Fruit fly (Drosophila melanogaster) whole organism, embryonic: ENCODE data around the gene CG2767.

Experiments
- Adf1 ChIP-seq: fragments of 200-800 bp; sonication (Bioruptor generic); IDR thresholded peaks from 2 replicates; pipeline ENCODE4 v1.3.6; 2022; ENCODE audit warnings: missing biosample characterization, missing genetic modification characterization
- Aef1 ChIP-seq: fragments of 200-800 bp; sonication (Bioruptor generic); IDR thresholded peaks from 3 replicates; pipeline ENCODE4 v1.3.6; 2022; ENCODE audit warnings: missing biosample characterization, missing genetic modification characterization
- C15 ChIP-seq: fragments of 200-800 bp; sonication (Bioruptor generic); IDR thresholded peaks from 3 replicates; pipeline ENCODE4 v1.3.6; 2022; ENCODE audit warnings: missing biosample characterization, missing genetic modification characterization
- CG10147 ChIP-seq: fragments of 200-800 bp; sonication (Bioruptor generic); optimal IDR thresholded peaks from 2 replicates; lab custom pipeline; 2019; ENCODE audit warnings: missing biosample characterization, mild to moderate bottlenecking, missing genetic modification characterization, moderate library complexity
- CG11085 ChIP-seq: fragments of 200-800 bp; sonication (Bioruptor generic); IDR thresholded peaks from 2 replicates; pipeline ENCODE4 v1.3.6; 2022; ENCODE audit warnings: missing biosample characterization, missing genetic modification characterization
- CG11723 ChIP-seq: fragments of 200-800 bp; sonication (Bioruptor generic); optimal IDR thresholded peaks from 2 replicates; lab custom pipeline; 2017; ENCODE audit warnings: missing biosample characterization, mild to moderate bottlenecking, missing genetic modification characterization
- CG14014 ChIP-seq: fragments of 200-800 bp; sonication (Bioruptor generic); IDR thresholded peaks from 2 replicates; pipeline ENCODE4 v1.3.6; 2022; ENCODE audit warnings: missing biosample characterization, missing genetic modification characterization
- CG17361 ChIP-seq: fragments of 200-800 bp; sonication (Bioruptor generic); IDR thresholded peaks from 3 replicates; pipeline ENCODE4 v1.3.6; 2022; ENCODE audit warnings: missing biosample characterization, missing genetic modification characterization
- CG18262 ChIP-seq: fragments of 200-800 bp; optimal IDR thresholded peaks from 3 replicates; lab custom pipeline; 2019; ENCODE audit warnings: missing biosample characterization, mild to moderate bottlenecking, missing genetic modification characterization, moderate library complexity
- CG18619 ChIP-seq: fragments of 200-800 bp; sonication (Bioruptor generic); optimal IDR thresholded peaks from 3 replicates; lab custom pipeline; 2017; ENCODE audit warnings: missing biosample characterization, mild to moderate bottlenecking, missing genetic modification characterization
- CG2202 ChIP-seq: fragments of 200-800 bp; sonication (Bioruptor generic); optimal IDR thresholded peaks from 2 replicates; lab custom pipeline; 2018; ENCODE audit warnings: missing biosample characterization, mild to moderate bottlenecking, missing genetic modification characterization
- CG2678 ChIP-seq: fragments of 200-800 bp; sonication (Bioruptor generic); optimal IDR thresholded peaks from 3 replicates; lab custom pipeline; 2019; ENCODE audit warnings: missing biosample characterization, mild to moderate bottlenecking, missing genetic modification characterization, moderate library complexity
- CG31388 ChIP-seq: fragments of 200-800 bp; sonication (Bioruptor generic); optimal IDR thresholded peaks from 2 replicates; lab custom pipeline; 2016; ENCODE audit warnings: missing biosample characterization, missing genetic modification characterization
- CG4424 ChIP-seq: fragments of 200-800 bp; sonication (Bioruptor generic); optimal IDR thresholded peaks from 3 replicates; lab custom pipeline; 2016; ENCODE audit warnings: missing biosample characterization, missing genetic modification characterization
- CG4820 ChIP-seq: fragments of 200-800 bp; sonication (Bioruptor generic); optimal IDR thresholded peaks from 3 replicates; lab custom pipeline; 2016; ENCODE audit warnings: missing biosample characterization, missing genetic modification characterization
- CG7372 ChIP-seq: fragments of 200-800 bp; sonication (Bioruptor generic); IDR thresholded peaks from 2 replicates; pipeline ENCODE4 v1.3.6; 2022; ENCODE audit warnings: missing biosample characterization, missing genetic modification characterization
- CG7745 ChIP-seq: fragments of 200-800 bp; sonication (Bioruptor generic); optimal IDR thresholded peaks from 2 replicates; lab custom pipeline; 2018; ENCODE audit warnings: missing biosample characterization, mild to moderate bottlenecking, missing genetic modification characterization, moderate library complexity
- CG9876 ChIP-seq: fragments of 200-800 bp; sonication (Bioruptor generic); optimal IDR thresholded peaks from 2 replicates; lab custom pipeline; 2016; ENCODE audit warnings: missing biosample characterization, missing genetic modification characterization
- Dad ChIP-seq: fragments of 200-800 bp; sonication (Bioruptor generic); optimal IDR thresholded peaks from 3 replicates; lab custom pipeline; 2016; ENCODE audit warnings: missing biosample characterization, missing genetic modification characterization
- Ets65A ChIP-seq: fragments of 200-800 bp; sonication (Bioruptor generic); peaks from one replicate; lab custom pipeline; 2016; ENCODE audit warnings: missing biosample characterization, missing genetic modification characterization
- Fer1 ChIP-seq: fragments of 200-800 bp; sonication (Bioruptor generic); optimal IDR thresholded peaks from 2 replicates; lab custom pipeline; 2017; ENCODE audit warnings: missing biosample characterization, mild to moderate bottlenecking, missing genetic modification characterization
- H15 ChIP-seq: fragments of 200-800 bp; sonication (Bioruptor generic); IDR thresholded peaks from 3 replicates; pipeline ENCODE4 v1.3.6; 2022; ENCODE audit warnings: missing biosample characterization, missing genetic modification characterization
- Hey ChIP-seq: fragments of 200-800 bp; sonication (Bioruptor generic); optimal IDR thresholded peaks from 3 replicates; lab custom pipeline; 2018; ENCODE audit warnings: missing biosample characterization, mild to moderate bottlenecking, missing genetic modification characterization
- Hr51 ChIP-seq, 2 experiments: fragments of 200-800 bp; sonication (Bioruptor generic); optimal IDR thresholded peaks; 2 replicates in 1 of 2; 3 replicates in 1 of 2; lab custom pipeline; 2016 to 2018; ENCODE audit warnings: missing biosample characterization in 2 of 2, missing genetic modification characterization in 2 of 2, mild to moderate bottlenecking in 1 of 2, moderate library complexity in 1 of 2
- Neu2 ChIP-seq: fragments of 200-800 bp; sonication (Bioruptor generic); optimal IDR thresholded peaks from 3 replicates; lab custom pipeline; 2016; ENCODE audit warnings: missing biosample characterization, missing genetic modification characterization, borderline replicate concordance
- Opbp ChIP-seq: fragments of 200-800 bp; sonication (Bioruptor generic); IDR thresholded peaks from 3 replicates; pipeline ENCODE4 v1.3.6; 2022; ENCODE audit warnings: missing biosample characterization, missing genetic modification characterization; ENCODE audit not compliant: partially characterized antibody
- Side ChIP-seq: fragments of 200-800 bp; sonication (Bioruptor generic); optimal IDR thresholded peaks from 2 replicates; lab custom pipeline; 2016; ENCODE audit warnings: missing biosample characterization, missing genetic modification characterization
- Stat92E ChIP-seq, 3 experiments: fragments of >200 bp in 2 of 3; fragments of 200-800 bp in 1 of 3; sonication (Bioruptor generic) in 1 of 3; optimal IDR thresholded peaks; 2 replicates each; lab custom pipeline; 2017 to 2019; ENCODE audit warnings: missing biosample characterization in 3 of 3, missing genetic modification characterization in 3 of 3, mild to moderate bottlenecking in 1 of 3, moderate library complexity in 1 of 3
- croc ChIP-seq: fragments of 200-800 bp; sonication (Bioruptor generic); conservative IDR thresholded peaks from 3 replicates; pipeline ENCODE4 v1.3.6; 2022; ENCODE audit warnings: missing biosample characterization, missing genetic modification characterization
- cwo ChIP-seq: fragments of 200-800 bp; sonication (Bioruptor generic); optimal IDR thresholded peaks from 3 replicates; lab custom pipeline; 2017; ENCODE audit warnings: missing biosample characterization, missing genetic modification characterization, mild to moderate bottlenecking, moderate library complexity, missing genetic modification reagents
- dimm ChIP-seq: fragments of 200-800 bp; sonication (Bioruptor generic); IDR thresholded peaks from 2 replicates; pipeline ENCODE4 v1.3.6; 2022; ENCODE audit warnings: missing biosample characterization, missing genetic modification characterization
- dm ChIP-seq: fragments of 200-800 bp; sonication (Bioruptor generic); optimal IDR thresholded peaks from 3 replicates; lab custom pipeline; 2016; ENCODE audit warnings: missing biosample characterization, missing genetic modification characterization
- ems ChIP-seq: fragments of 200-800 bp; sonication (Bioruptor generic); optimal IDR thresholded peaks from 3 replicates; lab custom pipeline; 2016; ENCODE audit warnings: missing biosample characterization, missing genetic modification characterization
- grn ChIP-seq: fragments of 200-800 bp; sonication (Bioruptor generic); optimal IDR thresholded peaks from 3 replicates; lab custom pipeline; 2017; ENCODE audit warnings: missing biosample characterization, missing genetic modification characterization
- ham ChIP-seq: fragments of 200-800 bp; sonication (Bioruptor generic); IDR thresholded peaks from 2 replicates; pipeline ENCODE4 v1.3.6; 2022; ENCODE audit warnings: missing biosample characterization, missing genetic modification characterization
- hkb ChIP-seq, 2 experiments: fragments of 200-800 bp in 1 of 2; fragments of >200 bp in 1 of 2; sonication (Bioruptor generic) in 1 of 2; IDR thresholded peaks in 1 of 2; optimal IDR thresholded peaks in 1 of 2; 2 replicates each; pipeline versions ENCODE4 v1.3.6 to Lab custom; 2017 to 2022; ENCODE audit warnings: missing biosample characterization in 1 of 2, missing genetic modification characterization in 1 of 2
- kni ChIP-seq: fragments of 200-800 bp; sonication (Bioruptor generic); optimal IDR thresholded peaks from 3 replicates; lab custom pipeline; 2017; ENCODE audit warnings: mild to moderate bottlenecking, missing biosample characterization, missing genetic modification reagents, missing genetic modification characterization
- lbe ChIP-seq: fragments of 200-800 bp; sonication (Bioruptor generic); optimal IDR thresholded peaks from 2 replicates; lab custom pipeline; 2016; ENCODE audit warnings: missing biosample characterization, mild to moderate bottlenecking, missing genetic modification characterization
- luna ChIP-seq: fragments of 200-800 bp; sonication (Bioruptor generic); optimal IDR thresholded peaks from 2 replicates; lab custom pipeline; 2016; ENCODE audit warnings: missing biosample characterization, missing genetic modification characterization
- nom ChIP-seq: fragments of 200-800 bp; sonication (Bioruptor generic); optimal IDR thresholded peaks from 2 replicates; lab custom pipeline; 2017; ENCODE audit warnings: missing biosample characterization, missing genetic modification characterization, mild to moderate bottlenecking, moderate library complexity, missing genetic modification reagents
- oc ChIP-seq: fragments of 200-800 bp; sonication (Bioruptor generic); optimal IDR thresholded peaks from 2 replicates; lab custom pipeline; 2018; ENCODE audit warnings: missing biosample characterization, mild to moderate bottlenecking, missing genetic modification characterization, moderate library complexity
- org-1 ChIP-seq: fragments of 200-800 bp; sonication (Bioruptor generic); optimal IDR thresholded peaks from 2 replicates; lab custom pipeline; 2017; ENCODE audit warnings: missing biosample characterization, missing genetic modification characterization
- pzg ChIP-seq: fragments of 200-800 bp; sonication (Bioruptor generic); optimal IDR thresholded peaks from 3 replicates; lab custom pipeline; 2018; ENCODE audit warnings: missing biosample characterization, mild to moderate bottlenecking, missing genetic modification characterization, moderate library complexity
- rib ChIP-seq: fragments of 200-800 bp; sonication (Bioruptor generic); IDR thresholded peaks from 2 replicates; pipeline ENCODE4 v1.3.6; 2022; ENCODE audit warnings: missing biosample characterization, missing genetic modification characterization
- sima ChIP-seq: fragments of 200-800 bp; sonication (Bioruptor generic); optimal IDR thresholded peaks from 2 replicates; lab custom pipeline; 2016; ENCODE audit warnings: missing biosample characterization, missing genetic modification characterization
- sisA ChIP-seq: fragments of 200-800 bp; sonication (Bioruptor generic); IDR thresholded peaks from 2 replicates; pipeline ENCODE4 v1.3.6; 2022; ENCODE audit warnings: missing biosample characterization, missing genetic modification characterization
- sob ChIP-seq: fragments of 200-800 bp; sonication (Bioruptor generic); IDR thresholded peaks from 2 replicates; pipeline ENCODE4 v1.3.6; 2022; ENCODE audit warnings: missing biosample characterization, missing genetic modification characterization
- sqz ChIP-seq: fragments of 200-800 bp; sonication (Bioruptor generic); optimal IDR thresholded peaks from 3 replicates; lab custom pipeline; 2018; ENCODE audit warnings: missing biosample characterization, mild to moderate bottlenecking, missing genetic modification characterization
- sug ChIP-seq: fragments of 200-800 bp; optimal IDR thresholded peaks from 2 replicates; lab custom pipeline; 2019; ENCODE audit warnings: missing biosample characterization, mild to moderate bottlenecking, missing genetic modification characterization, moderate library complexity
- tx ChIP-seq: fragments of 200-800 bp; sonication (Bioruptor generic); optimal IDR thresholded peaks from 2 replicates; lab custom pipeline; 2016; ENCODE audit warnings: missing biosample characterization, missing genetic modification characterization

Gene CG2767

dm6 chr3R:8030151-8030899 is 22.4 kb upstream of the CG2767 start, which contains the start of the genes CG10903 and CG2747 (continued):
- TF ChIP-seq CG10147 (GFP tag; lab: Kevin White, UChicago) (peak; percentile 50), luna (GFP tag; lab: Kevin White, UChicago) (no peak), CG17361 (no peak), CG2202 (tag; lab: Kevin White, UChicago) (no peak), tx (peak; percentile 61), grn (GFP tag; lab: Kevin White, UChicago) (no peak), Fer1 (GFP tag; lab: Kevin White, UChicago) (peak; percentile 25), Dad (GFP tag; lab: Kevin White, UChicago) (no peak), CG4424 (no peak), CG14014 (no peak), Stat92E (GFP tag; optimal IDR thresholded peaks at IDR 0.05; lab: Kevin White, UChicago) (peak in 1 of 3 experiments; percentile 10), CG11723 (GFP tag; lab: Kevin White, UChicago) (no peak), croc (GFP tag; lab: Robert Waterston, UW) (no peak), CG11085 (GFP tag; lab: Robert Waterston, UW) (no peak), dm (GFP tag; lab: Kevin White, UChicago) (peak; percentile 89), sug (tag; lab: Kevin White, UChicago) (peak; percentile 70), sima (no peak), CG31388 (no peak), C15 (GFP tag; lab: Robert Waterston, UW) (no peak), hkb (optimal IDR thresholded peaks at IDR 0.05; lab: Kevin White, UChicago) (no peak), hkb (GFP tag; IDR thresholded peaks at IDR 0.05; lab: Robert Waterston, UW) (no peak), nom (GFP tag; lab: Kevin White, UChicago) (no peak), Neu2 (GFP tag; lab: Kevin White, UChicago) (no peak), H15 (GFP tag; lab: Robert Waterston, UW) (no peak), Hey (tag; lab: Kevin White, UChicago) (no peak), Adf1 (GFP tag; lab: Robert Waterston, UW) (no peak), lbe (GFP tag; lab: Kevin White, UChicago) (no peak), dimm (GFP tag; lab: Robert Waterston, UW) (no peak), sqz (GFP tag; lab: Kevin White, UChicago) (no peak), pzg (GFP tag; lab: Kevin White, UChicago) (peak; percentile 67), Aef1 (no peak), CG18619 (GFP tag; lab: Kevin White, UChicago) (no peak), CG7745 (tag; lab: Kevin White, UChicago) (no peak), sisA (GFP tag; lab: Robert Waterston, UW) (no peak), Ets65A (GFP tag; lab: Kevin White, UChicago) (no peak), CG7372 (GFP tag; lab: Robert Waterston, UW) (no peak), sob (GFP tag; lab: Robert Waterston, UW) (no peak), cwo (no peak), Hr51 (GFP tag; optimal IDR thresholded peaks at IDR 0.05; lab: Kevin White, UChicago) (no peak), Side (GFP tag; lab: Kevin White, UChicago) (no peak), CG2678 (tag; lab: Kevin White, UChicago) (peak; percentile 17), org-1 (GFP tag; lab: Kevin White, UChicago) (no peak), Opbp (GFP tag; lab: Robert Waterston, UW) (peak; percentile 59; the same call in 1 of the 3 replicates), ems (GFP tag; lab: Kevin White, UChicago) (no peak), kni (peak; percentile 74), CG9876 (no peak), CG4820 (GFP tag; lab: Kevin White, UChicago) (no peak), rib (GFP tag; lab: Robert Waterston, UW) (no peak), ham (GFP tag; lab: Robert Waterston, UW) (no peak), oc (tag; lab: Kevin White, UChicago) (no peak), CG18262 (peak; percentile 8)
